Worm (Caenorhabditis elegans) whole organism, early embryonic: ENCODE results near the gene F28C1.3.

Experiments
- B0310.2 ChIP-seq: sonication (generic microtip); optimal IDR thresholded peaks from 2 replicates; lab custom pipeline; 2016; ENCODE audit warnings: mild to moderate bottlenecking, missing genetic modification characterization, missing compliant biosample characterization
- F13C5.2 ChIP-seq: sonication (generic microtip); optimal IDR thresholded peaks from 2 replicates; lab custom pipeline; 2017; ENCODE audit warnings: mild to moderate bottlenecking, missing genetic modification characterization, inconsistent platforms, missing compliant biosample characterization
- scrt-1 ChIP-seq: fragments of 200-800 bp; sonication (Bioruptor generic); IDR thresholded peaks from 2 replicates; pipeline ENCODE4 v1.3.6; 2022; ENCODE audit warnings: missing genetic modification characterization, missing compliant biosample characterization
- tbx-37 ChIP-seq: fragments of 200-800 bp; sonication (Bioruptor generic); conservative IDR thresholded peaks from 2 replicates; pipeline ENCODE4 v1.3.6; 2022; ENCODE audit warnings: missing genetic modification reagents, missing genetic modification characterization, missing compliant biosample characterization

ce11 chrV:12420843-12421242 lies 47.6 kb upstream of the F28C1.3 start, which contains the start of gene C54D10.4:
- TF ChIP-seq F13C5.2 (tag; lab: Kevin White, UChicago) (no peak), scrt-1 (GFP tag; lab: Robert Waterston, UW) (no peak), tbx-37 (no peak), B0310.2 (tag; lab: Kevin White, UChicago) (no peak)
